Fruit fly (Drosophila melanogaster) whole organism, wandering third instar larva: Measurements from ENCODE around the gene CG13784.

Experiments used
- Hr78 ChIP-seq: fragments of >200 bp; optimal IDR thresholded peaks from 2 replicates; lab custom pipeline; 2017; ENCODE audit warnings: missing biosample characterization, missing genetic modification characterization
- Sp1 ChIP-seq: fragments of 200-800 bp; sonication (Bioruptor generic); optimal IDR thresholded peaks from 3 replicates; lab custom pipeline; 2019; ENCODE audit warnings: missing biosample characterization, mild to moderate bottlenecking, missing genetic modification characterization, moderate library complexity
- h ChIP-seq: fragments of 200-800 bp; sonication (Bioruptor generic); optimal IDR thresholded peaks from 3 replicates; lab custom pipeline; 2016; ENCODE audit warnings: missing biosample characterization, mild to moderate bottlenecking, missing genetic modification characterization

DNA sequence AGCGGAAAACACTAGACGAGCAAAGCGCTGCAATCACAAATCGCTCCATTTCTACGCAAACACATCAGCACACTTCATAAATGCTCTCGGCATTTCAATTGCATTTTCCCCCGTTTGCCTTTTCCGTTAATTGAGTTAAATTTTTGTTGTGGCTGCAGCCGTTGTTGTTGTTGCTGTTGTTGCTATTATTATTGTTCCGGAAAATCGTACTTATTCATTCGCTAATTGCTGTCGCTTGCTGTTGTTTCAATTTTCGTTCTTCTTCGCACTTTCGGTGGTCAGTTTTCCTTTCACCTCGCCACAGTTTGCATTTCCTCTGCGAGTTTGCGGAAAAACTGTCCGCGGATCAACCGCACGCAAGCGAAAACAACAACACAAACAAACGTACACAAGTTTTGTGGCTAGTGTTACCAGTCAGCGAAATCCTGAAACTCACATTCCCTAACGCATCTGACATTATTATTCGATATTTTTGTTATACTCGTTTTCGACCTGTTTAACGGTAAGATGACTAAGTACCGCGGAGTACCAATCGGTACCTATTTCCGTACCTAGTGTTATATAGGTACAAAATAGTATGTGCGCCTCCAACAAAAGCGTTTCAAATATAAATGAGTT, at the start of gene CG13784:
- peak; percentile 40 for TF ChIP-seq Sp1 (GFP tag; lab: Kevin White, UChicago)
- TF ChIP-seq h (GFP tag; lab: Kevin White, UChicago), result no peak
- TF ChIP-seq Hr78 (GFP tag; lab: Kevin White, UChicago), result peak; percentile 27
